ENCODE assay signal across 2 fruit fly cellular contexts in the genomic region with DNA sequence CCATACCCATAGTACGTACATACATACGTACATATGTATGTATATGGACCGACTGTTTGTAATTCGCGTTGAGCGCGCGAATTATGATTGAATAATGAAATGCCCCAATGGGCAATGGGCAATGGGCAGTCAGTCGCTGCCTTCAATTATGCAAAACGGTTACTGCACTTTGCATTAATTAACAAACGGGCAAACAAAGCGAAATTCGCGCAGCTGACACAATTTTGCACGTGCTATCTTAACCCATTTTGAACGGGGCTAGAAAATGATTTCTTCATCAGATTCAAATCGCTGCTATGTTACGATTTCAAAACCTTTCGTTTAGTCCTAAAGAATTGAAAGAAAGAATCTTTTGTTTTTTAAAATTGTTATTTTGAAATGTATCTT.
A peak's percentile ranks its signal among the peaks of the same experiment; 100 is the strongest.
TF ChIP-seq lines count a peak whose summit lies in the region.

No protein-coding gene starts in this region.

TF ChIP-seq in whole organism, adult, 20 proteins besides CTCF, POLR2A, EP300 and RAD21:
- TF ChIP-seq tj (GFP tag; optimal IDR thresholded peaks at IDR 0.05; lab: Kevin White, UChicago) (peak; percentile 67), Hr96 (GFP tag; optimal IDR thresholded peaks at IDR 0.05; lab: Kevin White, UChicago) (no peak), bab1 (GFP tag; optimal IDR thresholded peaks at IDR 0.05; lab: Kevin White, UChicago) (peak; percentile 13), kay (GFP tag; lab: Kevin White, UChicago; ENCODE audit: borderline replicate concordance) (peak; percentile 69), CG12768 (GFP tag; optimal IDR thresholded peaks at IDR 0.05; lab: Kevin White, UChicago) (peak; percentile 2)

TF ChIP-seq in whole organism, prepupa, 60 proteins besides CTCF, POLR2A, EP300 and RAD21:
- TF ChIP-seq Met (GFP tag; optimal IDR thresholded peaks at IDR 0.05; lab: Kevin White, UChicago) (peak; percentile 15), Eip75B (GFP tag; optimal IDR thresholded peaks at IDR 0.05; lab: Kevin White, UChicago) (no peak), Eip78C (GFP tag; lab: Kevin White, UChicago) (peak; percentile 7), vri (GFP tag; optimal IDR thresholded peaks at IDR 0.05; lab: Kevin White, UChicago) (peak; percentile 7)
